Fruit fly (Drosophila melanogaster) whole organism, prepupa: ENCODE measurements around the gene vito.
A peak's percentile ranks its signal among the peaks of the same experiment; 100 is the strongest.

Source experiments
- Blimp-1 ChIP-seq: fragments of 200-800 bp; sonication (Bioruptor generic); optimal IDR thresholded peaks from 3 replicates; lab custom pipeline; 2017; ENCODE audit warnings: missing biosample characterization, missing genetic modification characterization, mild to moderate bottlenecking, moderate library complexity, missing genetic modification reagents
- CG10631 ChIP-seq: fragments of 200-800 bp; sonication (Bioruptor generic); optimal IDR thresholded peaks from 2 replicates; lab custom pipeline; 2016; ENCODE audit warnings: missing biosample characterization, missing genetic modification characterization
- CG10669 ChIP-seq: fragments of 200-800 bp; sonication (Bioruptor generic); optimal IDR thresholded peaks from 3 replicates; lab custom pipeline; 2018; ENCODE audit warnings: missing biosample characterization, mild to moderate bottlenecking, missing genetic modification characterization, moderate library complexity
- CG11762 ChIP-seq: fragments of 200-800 bp; sonication (Bioruptor generic); optimal IDR thresholded peaks from 3 replicates; lab custom pipeline; 2016; ENCODE audit warnings: missing biosample characterization, missing genetic modification characterization; ENCODE audit not compliant: insufficient read depth
- CG11902 ChIP-seq: fragments of 200-800 bp; sonication (Bioruptor generic); optimal IDR thresholded peaks from 3 replicates; lab custom pipeline; 2016; ENCODE audit warnings: missing biosample characterization, missing genetic modification characterization
- CG1621 ChIP-seq: fragments of 200-800 bp; sonication (Bioruptor generic); optimal IDR thresholded peaks from 3 replicates; lab custom pipeline; 2018; ENCODE audit warnings: missing biosample characterization, mild to moderate bottlenecking, missing genetic modification characterization
- CG16779 ChIP-seq: fragments of 200-800 bp; sonication (Bioruptor generic); optimal IDR thresholded peaks from 3 replicates; lab custom pipeline; 2017; ENCODE audit warnings: missing biosample characterization, mild to moderate bottlenecking, missing genetic modification characterization
- CG3032 ChIP-seq: fragments of 200-800 bp; optimal IDR thresholded peaks from 2 replicates; lab custom pipeline; 2019; ENCODE audit warnings: missing biosample characterization, mild to moderate bottlenecking, missing genetic modification characterization, moderate library complexity
- CG31627 ChIP-seq: fragments of 200-800 bp; sonication (Bioruptor generic); optimal IDR thresholded peaks from 3 replicates; lab custom pipeline; 2016; ENCODE audit warnings: missing biosample characterization, missing genetic modification characterization
- CG32006 ChIP-seq: fragments of 200-800 bp; sonication (Bioruptor generic); optimal IDR thresholded peaks from 3 replicates; lab custom pipeline; 2017; ENCODE audit warnings: missing biosample characterization, mild to moderate bottlenecking, missing genetic modification characterization
- CG3919 ChIP-seq: fragments of 200-800 bp; sonication (Bioruptor generic); optimal IDR thresholded peaks from 3 replicates; lab custom pipeline; 2016; ENCODE audit warnings: missing biosample characterization, missing genetic modification characterization
- CG4318 ChIP-seq: fragments of 200-800 bp; sonication (Bioruptor generic); optimal IDR thresholded peaks from 3 replicates; lab custom pipeline; 2017; ENCODE audit warnings: missing biosample characterization, mild to moderate bottlenecking, missing genetic modification characterization
- CG6163 ChIP-seq: fragments of 200-800 bp; sonication (Bioruptor generic); IDR thresholded peaks from 3 replicates; pipeline ENCODE4 v1.3.6; 2022; ENCODE audit warnings: missing biosample characterization, missing genetic modification characterization
- CG6276 ChIP-seq: fragments of 200-800 bp; sonication (Bioruptor generic); optimal IDR thresholded peaks from 2 replicates; lab custom pipeline; 2017; ENCODE audit warnings: missing biosample characterization, mild to moderate bottlenecking, missing genetic modification characterization
- CG6792 ChIP-seq: fragments of 200-800 bp; sonication (Bioruptor generic); optimal IDR thresholded peaks from 3 replicates; lab custom pipeline; 2016; ENCODE audit warnings: missing biosample characterization, missing genetic modification characterization
- CG6854 ChIP-seq: fragments of 200-800 bp; sonication (Bioruptor generic); optimal IDR thresholded peaks from 2 replicates; lab custom pipeline; 2017; ENCODE audit warnings: missing biosample characterization, mild to moderate bottlenecking, missing genetic modification characterization
- CG7368 ChIP-seq: fragments of 200-800 bp; sonication (Bioruptor generic); optimal IDR thresholded peaks from 3 replicates; lab custom pipeline; 2016; ENCODE audit warnings: missing biosample characterization, missing genetic modification characterization
- CG8119 ChIP-seq: fragments of 200-800 bp; sonication (Bioruptor generic); IDR thresholded peaks from 3 replicates; pipeline ENCODE4 v1.3.6; 2022; ENCODE audit warnings: missing biosample characterization, missing genetic modification characterization
- CG8319 ChIP-seq: fragments of 200-800 bp; sonication (Bioruptor generic); optimal IDR thresholded peaks from 3 replicates; lab custom pipeline; 2016; ENCODE audit warnings: missing biosample characterization, missing genetic modification characterization
- CG9139 ChIP-seq: fragments of 200-800 bp; sonication (Bioruptor generic); optimal IDR thresholded peaks from 3 replicates; lab custom pipeline; 2017; ENCODE audit warnings: missing biosample characterization, mild to moderate bottlenecking, missing genetic modification characterization
- Eip75B ChIP-seq: fragments of 200-800 bp; sonication (Bioruptor generic); optimal IDR thresholded peaks from 3 replicates; lab custom pipeline; 2016; ENCODE audit warnings: missing biosample characterization, missing genetic modification characterization
- Eip78C ChIP-seq: fragments of 200-800 bp; sonication (Bioruptor generic); peaks from one replicate; lab custom pipeline; 2016; ENCODE audit warnings: missing biosample characterization, missing genetic modification characterization
- Eip93F ChIP-seq: fragments of 200-800 bp; sonication (Bioruptor generic); optimal IDR thresholded peaks from 2 replicates; lab custom pipeline; 2016; ENCODE audit warnings: missing biosample characterization, mild to moderate bottlenecking, missing genetic modification characterization
- Ets21C ChIP-seq: fragments of 200-800 bp; sonication (Bioruptor generic); optimal IDR thresholded peaks from 3 replicates; lab custom pipeline; 2016; ENCODE audit warnings: missing biosample characterization, missing genetic modification characterization
- Ets96B ChIP-seq: fragments of 200-800 bp; optimal IDR thresholded peaks from 2 replicates; lab custom pipeline; 2019; ENCODE audit warnings: missing biosample characterization, mild to moderate bottlenecking, missing genetic modification characterization, moderate library complexity
- Hr38 ChIP-seq: sonication (Bioruptor generic); optimal IDR thresholded peaks from 2 replicates; lab custom pipeline; 2016; ENCODE audit warnings: missing biosample characterization, missing genetic modification characterization
- Hr39 ChIP-seq: fragments of 200-800 bp; sonication (Bioruptor generic); optimal IDR thresholded peaks from 2 replicates; lab custom pipeline; 2016; ENCODE audit warnings: missing biosample characterization, missing genetic modification characterization
- Hr4 ChIP-seq: fragments of 200-800 bp; sonication (Bioruptor generic); optimal IDR thresholded peaks from 3 replicates; lab custom pipeline; 2016; ENCODE audit warnings: missing biosample characterization, missing genetic modification characterization
- Met ChIP-seq: fragments of 200-800 bp; sonication (Bioruptor generic); optimal IDR thresholded peaks from 3 replicates; lab custom pipeline; 2016; ENCODE audit warnings: missing biosample characterization, missing genetic modification characterization
- OdsH ChIP-seq: fragments of 200-800 bp; sonication (Bioruptor generic); optimal IDR thresholded peaks from 3 replicates; lab custom pipeline; 2016; ENCODE audit warnings: missing biosample characterization, missing genetic modification characterization
- Smox ChIP-seq: fragments of 200-800 bp; sonication (Bioruptor generic); optimal IDR thresholded peaks from 3 replicates; lab custom pipeline; 2016; ENCODE audit warnings: missing biosample characterization, missing genetic modification characterization
- Sox102F ChIP-seq: fragments of 200-800 bp; sonication (Bioruptor generic); optimal IDR thresholded peaks from 2 replicates; lab custom pipeline; 2016; ENCODE audit warnings: missing biosample characterization, mild to moderate bottlenecking, missing genetic modification characterization
- Sox14 ChIP-seq: fragments of 200-800 bp; sonication (Bioruptor generic); optimal IDR thresholded peaks from 3 replicates; lab custom pipeline; 2016; ENCODE audit warnings: missing biosample characterization, missing genetic modification characterization
- Sox15 ChIP-seq: fragments of 200-800 bp; sonication (Bioruptor generic); optimal IDR thresholded peaks from 3 replicates; lab custom pipeline; 2016; ENCODE audit warnings: missing biosample characterization, missing genetic modification characterization
- achi ChIP-seq: fragments of 200-800 bp; sonication (Bioruptor generic); optimal IDR thresholded peaks from 3 replicates; lab custom pipeline; 2016; ENCODE audit warnings: missing biosample characterization, missing genetic modification characterization
- acj6 ChIP-seq: fragments of 200-800 bp; sonication (Bioruptor generic); optimal IDR thresholded peaks from 3 replicates; lab custom pipeline; 2016; ENCODE audit warnings: missing biosample characterization, missing genetic modification characterization
- dac ChIP-seq: fragments of 200-800 bp; sonication (Bioruptor generic); optimal IDR thresholded peaks from 2 replicates; lab custom pipeline; 2017; ENCODE audit warnings: missing biosample characterization, mild to moderate bottlenecking, missing genetic modification characterization
- dsx ChIP-seq: fragments of 200-800 bp; optimal IDR thresholded peaks from 3 replicates; lab custom pipeline; 2019; ENCODE audit warnings: missing biosample characterization, mild to moderate bottlenecking, missing genetic modification characterization, moderate library complexity; ENCODE audit not compliant: poor library complexity, severe bottlenecking
- eg ChIP-seq: fragments of 200-800 bp; sonication (Bioruptor generic); IDR thresholded peaks from 3 replicates; pipeline ENCODE4 v1.3.6; 2022; ENCODE audit warnings: missing biosample characterization, missing genetic modification characterization
- fd85E ChIP-seq: fragments of 200-800 bp; sonication (Bioruptor generic); optimal IDR thresholded peaks from 3 replicates; lab custom pipeline; 2016; ENCODE audit warnings: missing biosample characterization, missing genetic modification characterization
- lz ChIP-seq: fragments of 200-800 bp; sonication (Bioruptor generic); optimal IDR thresholded peaks from 3 replicates; lab custom pipeline; 2016; ENCODE audit warnings: missing biosample characterization, missing genetic modification characterization
- net ChIP-seq: fragments of 200-800 bp; sonication (Bioruptor generic); optimal IDR thresholded peaks from 3 replicates; lab custom pipeline; 2016; ENCODE audit warnings: missing biosample characterization, missing genetic modification characterization
- salr ChIP-seq, 2 experiments: fragments of 200-800 bp; sonication (Bioruptor generic); optimal IDR thresholded peaks; 3 replicates each; lab custom pipeline; 2016 to 2018; ENCODE audit warnings: missing biosample characterization in 2 of 2, missing genetic modification characterization in 2 of 2, mild to moderate bottlenecking in 1 of 2
- ss ChIP-seq, 2 experiments: fragments of 200-800 bp; sonication (Bioruptor generic); optimal IDR thresholded peaks; 2 replicates in 1 of 2; 3 replicates in 1 of 2; lab custom pipeline; 2017 to 2018; ENCODE audit warnings: mild to moderate bottlenecking in 2 of 2, missing biosample characterization in 2 of 2, missing genetic modification characterization in 2 of 2, moderate library complexity in 1 of 2
- svp ChIP-seq: fragments of 200-800 bp; sonication (Bioruptor generic); peaks from one replicate; lab custom pipeline; 2016; ENCODE audit warnings: missing biosample characterization, missing genetic modification characterization
- topi ChIP-seq: fragments of 200-800 bp; sonication (Bioruptor generic); optimal IDR thresholded peaks from 3 replicates; lab custom pipeline; 2016; ENCODE audit warnings: missing biosample characterization, missing genetic modification characterization
- vri ChIP-seq: fragments of 200-800 bp; sonication (Bioruptor generic); optimal IDR thresholded peaks from 3 replicates; lab custom pipeline; 2016; ENCODE audit warnings: missing biosample characterization, mild to moderate bottlenecking, missing genetic modification characterization

The vito gene

dm6 chr3L:5808101-5808433 lies 30.9 kb upstream of the vito start (continued):
- peak; percentile 71 for TF ChIP-seq CG6276 (GFP tag; lab: Kevin White, UChicago)
- peak; percentile 80 for TF ChIP-seq CG8119 (GFP tag; lab: Robert Waterston, UW)
- TF ChIP-seq CG7368 (GFP tag; lab: Kevin White, UChicago) = peak; percentile 67
- peak; percentile 83 for TF ChIP-seq CG10631 (GFP tag; lab: Kevin White, UChicago)
- TF ChIP-seq vri (GFP tag; lab: Kevin White, UChicago) = no peak
- TF ChIP-seq Sox15 (GFP tag; lab: Kevin White, UChicago) = peak; percentile 83
- TF ChIP-seq achi = peak; percentile 79
- peak; percentile 82 for TF ChIP-seq svp (GFP tag; lab: Kevin White, UChicago)
- no peak for TF ChIP-seq CG6854
- TF ChIP-seq CG31627 = peak; percentile 61
- TF ChIP-seq Eip78C (GFP tag; lab: Kevin White, UChicago) = peak; percentile 97
- TF ChIP-seq Eip93F = no peak
- peak; percentile 67 for TF ChIP-seq Hr39 (GFP tag; lab: Kevin White, UChicago)
- no peak for TF ChIP-seq Met (GFP tag; lab: Kevin White, UChicago)
- TF ChIP-seq topi (GFP tag; lab: Kevin White, UChicago) = peak; percentile 74
- peak; percentile 49 for TF ChIP-seq Sox102F (GFP tag; lab: Kevin White, UChicago)
- TF ChIP-seq CG6163 (GFP tag; lab: Robert Waterston, UW) = peak; percentile 72

- TF ChIP-seq CG3032 (tag; lab: Kevin White, UChicago) (no peak), CG9139 (GFP tag; lab: Kevin White, UChicago) (peak; percentile 9), vri (GFP tag; lab: Kevin White, UChicago) (no peak), Eip93F (no peak), acj6 (GFP tag; lab: Kevin White, UChicago) (no peak), Smox (GFP tag; lab: Kevin White, UChicago) (no peak), dac (GFP tag; lab: Kevin White, UChicago) (no peak), CG7368 (GFP tag; lab: Kevin White, UChicago) (peak; percentile 50), CG8319 (GFP tag; lab: Kevin White, UChicago) (no peak), Hr4 (GFP tag; lab: Kevin White, UChicago) (no peak), Sox15 (GFP tag; lab: Kevin White, UChicago) (no peak), net (peak; percentile 34), CG32006 (GFP tag; lab: Kevin White, UChicago) (peak; percentile 2), dsx (GFP tag; lab: Kevin White, UChicago) (no peak), Hr39 (GFP tag; lab: Kevin White, UChicago) (no peak), CG10631 (GFP tag; lab: Kevin White, UChicago) (no peak), salr (GFP tag; optimal IDR thresholded peaks at IDR 0.05; lab: Kevin White, UChicago) (no peak), Eip75B (GFP tag; lab: Kevin White, UChicago) (no peak), CG6163 (GFP tag; lab: Robert Waterston, UW) (0 out of 3 replicates have a peak, but pooled peaks have one; percentile 46), Ets21C (GFP tag; lab: Kevin White, UChicago) (no peak), CG6276 (GFP tag; lab: Kevin White, UChicago) (no peak), CG3919 (GFP tag; lab: Kevin White, UChicago) (peak; percentile 3), Blimp-1 (GFP tag; lab: Kevin White, UChicago) (no peak), CG16779 (tag; lab: Kevin White, UChicago) (peak; percentile 21), fd85E (no peak), CG1621 (peak; percentile 15), CG6792 (no peak), Hr38 (GFP tag; lab: Kevin White, UChicago) (peak; percentile 54), OdsH (GFP tag; lab: Kevin White, UChicago) (no peak), CG11902 (GFP tag; lab: Kevin White, UChicago) (no peak), eg (GFP tag; lab: Robert Waterston, UW) (peak; percentile 63; the same call in 2 of the 3 replicates), achi (no peak), ss (GFP tag; optimal IDR thresholded peaks at IDR 0.05; lab: Kevin White, UChicago) (peak in 1 of 2 experiments; percentile 45), topi (GFP tag; lab: Kevin White, UChicago) (no peak), CG10669 (GFP tag; lab: Kevin White, UChicago) (no peak), CG6854 (no peak), svp (GFP tag; lab: Kevin White, UChicago) (no peak), lz (no peak), CG11762 (no peak), CG4318 (no peak), Sox14 (no peak), Ets96B (tag; lab: Kevin White, UChicago) (no peak)
Observed at dm6 chr3L:5807370-5808100, 30.4 kb upstream of the vito start.
